Fruit fly (Drosophila melanogaster) Kc167 (cell line): ENCODE results near the gene CG9948.

Experiments used
- Myc ChIP-seq: fragments of >200 bp; optimal IDR thresholded peaks from 2 replicates; lab custom pipeline; 2017; ENCODE audit warnings: missing external identifiers
- Sin3A ChIP-seq: fragments of >200 bp; optimal IDR thresholded peaks from 2 replicates; lab custom pipeline; 2018; ENCODE audit warnings: missing external identifiers
- h ChIP-seq: fragments of >200 bp; optimal IDR thresholded peaks from 3 replicates; lab custom pipeline; 2018; ENCODE audit warnings: missing external identifiers
- insv ChIP-seq: fragments of >200 bp; optimal IDR thresholded peaks from 3 replicates; lab custom pipeline; 2018; ENCODE audit warnings: missing external identifiers
- psq ChIP-seq: fragments of >200 bp; optimal IDR thresholded peaks from 2 replicates; lab custom pipeline; 2017; ENCODE audit warnings: missing external identifiers
- ttk ChIP-seq: sonication (Bioruptor generic); optimal IDR thresholded peaks from 2 replicates; lab custom pipeline; 2017; ENCODE audit warnings: missing external identifiers

DNA sequence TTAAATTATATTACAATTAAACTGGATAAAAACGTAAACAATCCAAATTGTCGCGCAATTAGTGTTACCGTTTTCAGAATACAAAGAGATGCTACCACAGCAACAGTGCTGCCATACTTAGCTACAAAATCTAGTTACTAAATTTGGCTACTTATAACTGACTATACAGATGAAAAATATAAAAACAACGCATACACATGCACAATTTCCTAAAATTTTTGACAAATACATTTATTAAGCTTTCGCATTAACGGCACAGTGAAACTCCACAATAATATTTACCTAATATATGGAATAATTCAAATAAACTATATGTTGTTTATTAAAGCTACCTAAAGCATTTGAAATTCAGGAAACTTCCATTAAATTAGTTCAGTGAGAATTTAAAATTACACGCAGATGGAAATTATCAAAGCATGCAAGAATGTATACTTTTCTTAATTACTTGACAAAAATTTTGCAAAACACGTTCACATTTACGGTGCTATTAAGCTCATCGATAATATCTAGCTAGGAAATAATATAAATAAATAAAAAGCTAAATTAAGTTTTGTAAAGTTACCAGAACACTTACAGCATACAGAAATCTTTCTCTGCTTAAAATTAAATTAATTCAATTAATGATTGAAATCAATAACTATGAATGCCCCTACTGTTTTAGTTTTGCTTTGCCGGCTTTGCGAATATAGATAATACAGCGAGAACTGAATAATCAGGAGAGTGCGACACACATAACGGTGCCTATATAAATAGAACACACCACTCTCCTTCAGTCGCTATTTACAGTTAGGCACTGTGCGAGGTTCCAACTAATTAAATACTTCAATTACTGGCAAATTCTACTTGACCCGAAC lies 13.4 kb downstream of the CG9948 start, which contains the start of the genes Mis12 and CG9953:
- TF ChIP-seq ttk (lab: Kevin White, UChicago): no peak
- no peak for TF ChIP-seq psq
- no peak for TF ChIP-seq Myc
- TF ChIP-seq Sin3A (lab: Kevin White, UChicago): no peak
- TF ChIP-seq insv (lab: Kevin White, UChicago): no peak
- TF ChIP-seq h (lab: Kevin White, UChicago): no peak
